Worm (Caenorhabditis elegans): Measurements from ENCODE around the gene apx-1.

apx-1 gene

DNA sequence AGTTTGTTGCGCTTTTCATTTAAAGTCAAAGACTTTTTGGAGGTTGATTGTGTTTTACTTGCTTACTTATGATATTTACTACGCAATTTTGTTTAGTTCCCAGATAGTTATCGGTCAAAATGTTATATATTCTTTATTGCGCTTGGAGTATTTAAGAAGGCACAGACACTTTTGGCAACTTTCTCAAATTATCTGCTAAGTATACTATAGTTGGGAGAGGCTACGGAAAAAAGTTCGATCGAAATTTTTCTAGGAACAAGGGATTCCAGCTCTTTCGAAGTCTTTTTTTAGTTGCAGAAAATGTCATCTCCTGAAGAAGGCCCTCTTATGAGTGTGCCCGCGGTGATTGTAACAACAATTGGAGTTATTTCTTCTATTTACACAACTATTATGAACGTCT, 50.1 kb downstream of the apx-1 start, which contains the start of gene srbc-5:
Gene srbc-5 (plus strand): TSS at position 301 of the 400 bp plus-strand sequence.
- no peak for TF ChIP-seq atf-7 (tag; optimal IDR thresholded peaks at IDR 0.05)
- TF ChIP-seq lag-1 (GFP tag; IDR thresholded peaks at IDR 0.05) = no peak
- TF ChIP-seq dox-1 (GFP tag; IDR thresholded peaks at IDR 0.05) = no peak
- no peak for TF ChIP-seq ztf-18 (tag; optimal IDR thresholded peaks at IDR 0.05)
- TF ChIP-seq chd-7 (tag; optimal IDR thresholded peaks at IDR 0.05) = no peak
- TF ChIP-seq lin-40 (tag; optimal IDR thresholded peaks at IDR 0.05) = no peak
- no peak for TF ChIP-seq tbx-9 (tag; optimal IDR thresholded peaks at IDR 0.05; ENCODE audit: borderline replicate concordance)
- TF ChIP-seq rpc-1 (optimal IDR thresholded peaks at IDR 0.05) = no peak
- TF ChIP-seq rpc-1 (tag; optimal IDR thresholded peaks at IDR 0.05) = no peak
- no peak for TF ChIP-seq ceh-100 (GFP tag; IDR thresholded peaks at IDR 0.05)
- TF ChIP-seq F39B2.1 (GFP tag; IDR thresholded peaks at IDR 0.05) = no peak
- no peak for TF ChIP-seq athp-1 (tag; optimal IDR thresholded peaks at IDR 0.05)
- TF ChIP-seq tbp1 (GFP tag; optimal IDR thresholded peaks at IDR 0.05) = no peak
- no peak for TF ChIP-seq hlh-12 (tag; optimal IDR thresholded peaks at IDR 0.05)
- TF ChIP-seq cebp-1 (GFP tag; IDR thresholded peaks at IDR 0.05) = no peak
- TF ChIP-seq cebp-1 (tag; optimal IDR thresholded peaks at IDR 0.05) = no peak
- TF ChIP-seq lir-1 (GFP tag; conservative IDR thresholded peaks at IDR 0.05) = no peak
- no peak for TF ChIP-seq sptf-2 (GFP tag; optimal IDR thresholded peaks at IDR 0.05)
- no peak for TF ChIP-seq akir-1 (GFP tag; optimal IDR thresholded peaks at IDR 0.05)
- no peak for TF ChIP-seq snpc-3.4 (tag; optimal IDR thresholded peaks at IDR 0.05)

DNA sequence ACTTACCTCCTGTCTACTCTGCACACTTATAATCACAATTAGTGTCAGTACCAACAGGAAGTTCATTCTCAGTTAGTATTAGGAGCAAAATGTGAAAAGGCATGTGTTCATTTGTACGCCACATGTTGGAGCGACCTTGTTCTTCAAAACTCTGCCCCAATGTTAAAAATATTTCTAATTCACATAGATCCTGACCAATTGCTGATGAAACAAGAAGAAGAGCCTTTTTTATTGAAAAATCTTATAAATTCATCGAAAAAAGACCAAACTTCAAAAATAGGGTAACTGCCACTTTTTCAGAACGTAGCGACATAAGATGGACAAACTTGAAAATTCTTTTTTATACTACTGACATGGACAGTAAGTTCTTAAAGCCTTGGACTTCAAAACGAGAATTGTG, 56.2 kb downstream of the apx-1 start, which contains the start of gene T28A11.17:
Gene T28A11.17 (minus strand): TSS at position 101 of the 400 bp plus-strand sequence.
- no peak for TF ChIP-seq akir-1 (GFP tag; optimal IDR thresholded peaks at IDR 0.05)
- TF ChIP-seq unc-130 (GFP tag; optimal IDR thresholded peaks at IDR 0.05) = no peak
- TF ChIP-seq ztf-18 (tag; optimal IDR thresholded peaks at IDR 0.05) = no peak
- TF ChIP-seq madf-8 (GFP tag; conservative IDR thresholded peaks at IDR 0.05) = no peak
- TF ChIP-seq zim-3 (tag; optimal IDR thresholded peaks at IDR 0.05) = no peak
- TF ChIP-seq Y79H2A.3 (GFP tag; conservative IDR thresholded peaks at IDR 0.05) = no peak
- TF ChIP-seq Y95B8A.8 (GFP tag; IDR thresholded peaks at IDR 0.05) = no peak
- no peak for TF ChIP-seq K12H6.12 (tag; optimal IDR thresholded peaks at IDR 0.05)
- TF ChIP-seq nhr-120 (GFP tag; IDR thresholded peaks at IDR 0.05) = no peak
- no peak for TF ChIP-seq pha-4 (tag; optimal IDR thresholded peaks at IDR 0.05)
- no peak for TF ChIP-seq let-526 (GFP tag; IDR thresholded peaks at IDR 0.05)
- no peak for TF ChIP-seq rec-8 (tag; optimal IDR thresholded peaks at IDR 0.05)
- TF ChIP-seq madf-10 (tag; optimal IDR thresholded peaks at IDR 0.05) = no peak
- no peak for TF ChIP-seq lin-26 (GFP tag; IDR thresholded peaks at IDR 0.05)
- no peak for TF ChIP-seq F57C9.4 (tag; optimal IDR thresholded peaks at IDR 0.05)
- TF ChIP-seq die-1 (tag; optimal IDR thresholded peaks at IDR 0.05) = no peak
- no peak for TF ChIP-seq K11D2.4 (GFP tag; IDR thresholded peaks at IDR 0.05)
- no peak for TF ChIP-seq bed-2 (GFP tag; IDR thresholded peaks at IDR 0.05)
- TF ChIP-seq lin-35 (GFP tag; optimal IDR thresholded peaks at IDR 0.05) = no peak

DNA sequence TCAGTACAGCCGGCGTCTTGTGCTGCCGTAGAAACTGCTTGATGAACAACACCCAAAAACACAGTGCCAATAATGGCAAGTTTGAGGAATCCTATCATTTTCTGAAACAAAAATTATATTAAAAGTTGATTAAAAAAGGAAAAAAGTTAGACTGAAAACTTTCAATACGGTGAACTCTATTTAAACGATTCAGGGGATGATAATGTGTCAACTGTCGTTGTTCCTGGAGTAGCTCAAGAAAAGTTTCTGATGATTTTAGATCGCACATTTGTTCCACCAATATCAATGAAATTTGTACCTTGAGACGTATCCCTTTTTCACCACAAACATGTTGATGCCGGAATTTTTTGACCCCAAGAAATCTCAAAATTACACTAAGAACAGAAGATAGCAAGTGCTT, 58.0 kb downstream of the apx-1 start, which contains the start of gene T28A11.18:
Gene T28A11.18 (minus strand): TSS at position 101 of the 400 bp plus-strand sequence.
- TF ChIP-seq pbrm-1 (GFP tag; IDR thresholded peaks at IDR 0.05) (no peak), Y67H2A.10 (GFP tag; conservative IDR thresholded peaks at IDR 0.05) (no peak), ztf-25 (GFP tag; IDR thresholded peaks at IDR 0.05) (no peak), ccch-3 (GFP tag; optimal IDR thresholded peaks at IDR 0.05) (no peak), lir-1 (GFP tag; conservative IDR thresholded peaks at IDR 0.05) (no peak), rcor-1 (GFP tag; IDR thresholded peaks at IDR 0.05) (no peak)
